Fruit fly (Drosophila melanogaster) whole organism, embryonic: ENCODE results near the gene Tg.

Experiments
- Abd-B ChIP-seq: fragments of 200-800 bp; sonication (Bioruptor generic); optimal IDR thresholded peaks from 2 replicates; lab custom pipeline; 2018; ENCODE audit warnings: missing biosample characterization, mild to moderate bottlenecking, missing genetic modification characterization, moderate library complexity
- CG10431 ChIP-seq: fragments of 200-800 bp; sonication (Bioruptor generic); optimal IDR thresholded peaks from 3 replicates; lab custom pipeline; 2018; ENCODE audit warnings: missing biosample characterization, mild to moderate bottlenecking, missing genetic modification characterization
- CG11696 ChIP-seq: fragments of 200-800 bp; sonication (Bioruptor generic); IDR thresholded peaks from 2 replicates; pipeline ENCODE4 v1.3.6; 2022; ENCODE audit warnings: missing biosample characterization, missing genetic modification characterization
- CG12236 ChIP-seq: fragments of 200-800 bp; sonication (Bioruptor generic); optimal IDR thresholded peaks from 2 replicates; lab custom pipeline; 2016; ENCODE audit warnings: missing biosample characterization, missing genetic modification characterization
- CG12299 ChIP-seq: fragments of 200-800 bp; sonication (Bioruptor generic); optimal IDR thresholded peaks from 2 replicates; lab custom pipeline; 2018; ENCODE audit warnings: missing biosample characterization, mild to moderate bottlenecking, missing genetic modification characterization
- CG13287 ChIP-seq: fragments of 200-800 bp; sonication (Bioruptor generic); IDR thresholded peaks from 2 replicates; pipeline ENCODE4 v1.3.6; 2022; ENCODE audit warnings: missing biosample characterization, missing genetic modification characterization; ENCODE audit not compliant: partially characterized antibody
- CG13894 ChIP-seq: fragments of 200-800 bp; sonication (Bioruptor generic); optimal IDR thresholded peaks from 3 replicates; lab custom pipeline; 2018; ENCODE audit warnings: missing biosample characterization, mild to moderate bottlenecking, missing genetic modification characterization, moderate library complexity
- CG1603 ChIP-seq: fragments of 200-800 bp; sonication (Bioruptor generic); optimal IDR thresholded peaks from 2 replicates; lab custom pipeline; 2019; ENCODE audit warnings: missing biosample characterization, mild to moderate bottlenecking, missing genetic modification characterization, moderate library complexity
- CG16863 ChIP-seq: fragments of 200-800 bp; sonication (Bioruptor generic); optimal IDR thresholded peaks from 3 replicates; lab custom pipeline; 2016; ENCODE audit warnings: missing biosample characterization, missing genetic modification characterization
- CG2116 ChIP-seq: fragments of 200-800 bp; sonication (Bioruptor generic); optimal IDR thresholded peaks from 3 replicates; lab custom pipeline; 2018; ENCODE audit warnings: missing biosample characterization, mild to moderate bottlenecking, missing genetic modification characterization
- CG30020 ChIP-seq: fragments of 200-800 bp; optimal IDR thresholded peaks from 2 replicates; lab custom pipeline; 2019; ENCODE audit warnings: missing biosample characterization, mild to moderate bottlenecking, missing genetic modification characterization, moderate library complexity
- CG30403 ChIP-seq: fragments of 200-800 bp; sonication (Bioruptor generic); optimal IDR thresholded peaks from 3 replicates; lab custom pipeline; 2016; ENCODE audit warnings: missing biosample characterization, missing genetic modification characterization
- CG30431 ChIP-seq: fragments of 200-800 bp; sonication (Bioruptor generic); optimal IDR thresholded peaks from 2 replicates; lab custom pipeline; 2017; ENCODE audit warnings: missing biosample characterization, missing genetic modification characterization
- CG31365 ChIP-seq: fragments of 200-800 bp; sonication (Bioruptor generic); optimal IDR thresholded peaks from 2 replicates; lab custom pipeline; 2018; ENCODE audit warnings: missing biosample characterization, mild to moderate bottlenecking, missing genetic modification characterization
- CG32532 ChIP-seq: fragments of 200-800 bp; sonication (Bioruptor generic); IDR thresholded peaks from 2 replicates; pipeline ENCODE4 v1.3.6; 2022; ENCODE audit warnings: missing biosample characterization, missing genetic modification characterization
- CG42726 ChIP-seq: fragments of 200-800 bp; sonication (Bioruptor generic); IDR thresholded peaks from 2 replicates; pipeline ENCODE4 v1.3.6; 2022; ENCODE audit warnings: missing biosample characterization, missing genetic modification characterization; ENCODE audit not compliant: partially characterized antibody
- CG8290 ChIP-seq, 3 experiments: fragments of 200-800 bp; sonication (Bioruptor generic); optimal IDR thresholded peaks; 2 replicates each; lab custom pipeline; 2016 to 2019; ENCODE audit warnings: missing biosample characterization in 3 of 3, missing genetic modification characterization in 3 of 3, mild to moderate bottlenecking in 2 of 3, moderate library complexity in 1 of 3
- CG8478 ChIP-seq: fragments of >200 bp; optimal IDR thresholded peaks from 2 replicates; lab custom pipeline; 2018
- Chrac-16 ChIP-seq: fragments of 200-800 bp; sonication (Bioruptor generic); optimal IDR thresholded peaks from 3 replicates; lab custom pipeline; 2016; ENCODE audit warnings: missing biosample characterization, missing genetic modification characterization
- D19B ChIP-seq: fragments of 200-800 bp; sonication (Bioruptor generic); optimal IDR thresholded peaks from 2 replicates; lab custom pipeline; 2017; ENCODE audit warnings: missing biosample characterization, mild to moderate bottlenecking, missing genetic modification characterization
- Dbx ChIP-seq: fragments of 200-800 bp; sonication (Bioruptor generic); IDR thresholded peaks from 3 replicates; pipeline ENCODE4 v1.3.6; 2022; ENCODE audit warnings: missing biosample characterization, missing genetic modification characterization
- Dip2 ChIP-seq: fragments of 200-800 bp; sonication (Bioruptor generic); IDR thresholded peaks from 2 replicates; pipeline ENCODE4 v1.3.6; 2022; ENCODE audit warnings: missing biosample characterization, missing genetic modification characterization
- HLHmδ ChIP-seq: fragments of 200-800 bp; sonication (Bioruptor generic); optimal IDR thresholded peaks from 2 replicates; lab custom pipeline; 2018; ENCODE audit warnings: missing biosample characterization, mild to moderate bottlenecking, missing genetic modification characterization, moderate library complexity
- HmgD ChIP-seq: fragments of 200-800 bp; sonication (Bioruptor generic); optimal IDR thresholded peaks from 3 replicates; lab custom pipeline; 2016; ENCODE audit warnings: missing biosample characterization, missing genetic modification characterization
- Nf-YA ChIP-seq: fragments of 200-800 bp; sonication (Bioruptor generic); IDR thresholded peaks from 2 replicates; pipeline ENCODE4 v1.3.6; 2022; ENCODE audit warnings: missing biosample characterization, missing genetic modification characterization
- Nf-YC ChIP-seq: fragments of 200-800 bp; optimal IDR thresholded peaks from 3 replicates; lab custom pipeline; 2019; ENCODE audit warnings: missing biosample characterization, mild to moderate bottlenecking, missing genetic modification characterization, moderate library complexity
- NfI ChIP-seq: fragments of 200-800 bp; sonication (Bioruptor generic); optimal IDR thresholded peaks from 3 replicates; lab custom pipeline; 2018; ENCODE audit warnings: missing biosample characterization, mild to moderate bottlenecking, missing genetic modification characterization, moderate library complexity
- PHDP ChIP-seq: fragments of 200-800 bp; sonication (Bioruptor generic); optimal IDR thresholded peaks from 3 replicates; lab custom pipeline; 2018; ENCODE audit warnings: missing biosample characterization, mild to moderate bottlenecking, missing genetic modification characterization, moderate library complexity
- Poxn ChIP-seq: fragments of 200-800 bp; sonication (Bioruptor generic); IDR thresholded peaks from 2 replicates; pipeline ENCODE4 v1.3.6; 2022; ENCODE audit warnings: missing biosample characterization, missing genetic modification characterization
- Scr ChIP-seq: fragments of 200-800 bp; sonication (Bioruptor generic); IDR thresholded peaks from 2 replicates; pipeline ENCODE4 v1.3.6; 2022; ENCODE audit warnings: missing biosample characterization, missing genetic modification characterization; ENCODE audit not compliant: partially characterized antibody
- Sox100B ChIP-seq: fragments of 200-800 bp; sonication (Bioruptor generic); optimal IDR thresholded peaks from 3 replicates; lab custom pipeline; 2018; ENCODE audit warnings: missing biosample characterization, mild to moderate bottlenecking, missing genetic modification characterization
- Sry-δ ChIP-seq: fragments of 200-800 bp; sonication (Bioruptor generic); optimal IDR thresholded peaks from 2 replicates; lab custom pipeline; 2016; ENCODE audit warnings: missing biosample characterization, missing genetic modification characterization
- ci ChIP-seq: fragments of 200-800 bp; sonication (Bioruptor generic); IDR thresholded peaks from 3 replicates; pipeline ENCODE4 v1.3.6; 2022; ENCODE audit warnings: missing biosample characterization, missing genetic modification characterization
- dmrt99B ChIP-seq: fragments of 200-800 bp; sonication (Bioruptor generic); optimal IDR thresholded peaks from 2 replicates; lab custom pipeline; 2018; ENCODE audit warnings: missing biosample characterization, mild to moderate bottlenecking, missing genetic modification characterization, moderate library complexity
- eve ChIP-seq, 2 experiments: fragments of >200 bp; optimal IDR thresholded peaks; 2 replicates each; lab custom pipeline; 2017; ENCODE audit warnings: missing biosample characterization in 2 of 2, missing genetic modification characterization in 2 of 2
- hkb ChIP-seq, 2 experiments: fragments of 200-800 bp in 1 of 2; fragments of >200 bp in 1 of 2; sonication (Bioruptor generic) in 1 of 2; IDR thresholded peaks in 1 of 2; optimal IDR thresholded peaks in 1 of 2; 2 replicates each; pipeline versions ENCODE4 v1.3.6 to Lab custom; 2017 to 2022; ENCODE audit warnings: missing biosample characterization in 1 of 2, missing genetic modification characterization in 1 of 2
- kah ChIP-seq: fragments of 200-800 bp; sonication (Bioruptor generic); optimal IDR thresholded peaks from 2 replicates; lab custom pipeline; 2018; ENCODE audit warnings: missing biosample characterization, mild to moderate bottlenecking, missing genetic modification characterization
- knrl ChIP-seq: fragments of 200-800 bp; sonication (Bioruptor generic); IDR thresholded peaks from 3 replicates; pipeline ENCODE4 v1.3.6; 2022; ENCODE audit warnings: missing biosample characterization, missing genetic modification characterization; ENCODE audit not compliant: partially characterized antibody
- lola ChIP-seq, 3 experiments: fragments of >200 bp in 2 of 3; fragments of 200-800 bp in 1 of 3; sonication (Bioruptor generic) in 1 of 3; optimal IDR thresholded peaks; 2 replicates each; lab custom pipeline; 2017 to 2019; ENCODE audit warnings: missing biosample characterization in 3 of 3, missing genetic modification characterization in 3 of 3, mild to moderate bottlenecking in 1 of 3, moderate library complexity in 1 of 3
- mirr ChIP-seq: fragments of 200-800 bp; sonication (Bioruptor generic); optimal IDR thresholded peaks from 3 replicates; lab custom pipeline; 2018; ENCODE audit warnings: missing biosample characterization, mild to moderate bottlenecking, missing genetic modification characterization
- nom ChIP-seq: fragments of 200-800 bp; sonication (Bioruptor generic); optimal IDR thresholded peaks from 2 replicates; lab custom pipeline; 2017; ENCODE audit warnings: missing biosample characterization, missing genetic modification characterization, mild to moderate bottlenecking, moderate library complexity, missing genetic modification reagents
- onecut ChIP-seq: fragments of 200-800 bp; sonication (Bioruptor generic); IDR thresholded peaks from 2 replicates; pipeline ENCODE4 v1.3.6; 2022; ENCODE audit warnings: missing biosample characterization, missing genetic modification characterization
- pzg ChIP-seq: fragments of 200-800 bp; sonication (Bioruptor generic); optimal IDR thresholded peaks from 3 replicates; lab custom pipeline; 2018; ENCODE audit warnings: missing biosample characterization, mild to moderate bottlenecking, missing genetic modification characterization, moderate library complexity
- salm ChIP-seq: fragments of 200-800 bp; sonication (Bioruptor generic); optimal IDR thresholded peaks from 2 replicates; lab custom pipeline; 2018; ENCODE audit warnings: missing biosample characterization, mild to moderate bottlenecking, missing genetic modification characterization
- tin ChIP-seq: fragments of 200-800 bp; sonication (Bioruptor generic); optimal IDR thresholded peaks from 3 replicates; lab custom pipeline; 2016; ENCODE audit warnings: missing biosample characterization, missing genetic modification characterization
- tna ChIP-seq: fragments of 200-800 bp; sonication (Bioruptor generic); IDR thresholded peaks from 2 replicates; pipeline ENCODE4 v1.3.6; 2022; ENCODE audit warnings: missing biosample characterization, missing genetic modification characterization; ENCODE audit not compliant: partially characterized antibody
- vvl ChIP-seq: fragments of 200-800 bp; sonication (Bioruptor generic); IDR thresholded peaks from 2 replicates; pipeline ENCODE4 v1.3.6; 2022; ENCODE audit warnings: missing biosample characterization, missing genetic modification characterization

Tg gene

DNA sequence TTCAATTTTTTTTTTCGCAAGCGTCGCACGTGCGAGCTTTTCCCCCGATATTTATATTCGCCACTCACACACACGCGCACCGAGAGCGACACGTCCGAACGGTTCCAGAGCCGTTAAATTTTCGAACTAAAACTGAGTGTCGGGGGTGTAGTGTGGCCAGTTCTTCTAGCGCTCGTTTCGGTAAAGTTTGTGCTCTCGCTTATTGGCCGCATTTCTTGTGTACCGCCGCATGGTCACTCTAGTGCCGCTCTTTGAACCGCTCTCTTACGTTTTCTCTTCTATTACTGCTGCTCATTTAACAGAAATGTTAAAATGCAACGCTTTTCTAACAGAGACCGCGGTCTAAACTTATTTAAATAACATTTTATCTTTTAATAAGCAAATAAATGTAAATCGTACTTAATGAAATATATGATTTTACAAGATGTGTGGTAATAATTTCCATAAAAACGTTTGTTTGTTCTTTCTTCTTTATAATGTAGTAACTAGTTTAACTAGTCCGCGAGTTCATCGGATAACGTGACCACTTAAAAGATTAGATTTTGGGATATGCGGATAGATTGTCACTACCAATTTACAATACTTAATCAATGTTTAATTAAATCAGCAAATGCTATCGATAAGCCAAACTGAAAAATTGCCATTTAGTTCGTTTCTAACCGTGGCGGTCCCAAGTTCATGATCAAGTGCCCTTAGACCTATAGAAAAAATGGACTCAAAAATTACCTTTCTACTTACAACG lies 27.0 kb upstream of the Tg start, which contains the start of gene Snoo (continued):
- TF ChIP-seq D19B (GFP tag; lab: Kevin White, UChicago) (no peak), CG13287 (GFP tag; lab: Robert Waterston, UW) (peak; percentile 64), Abd-B (no peak), nom (GFP tag; lab: Kevin White, UChicago) (peak; percentile 6), CG16863 (GFP tag; lab: Kevin White, UChicago) (no peak), CG8478 (lab: Kevin White, UChicago) (no peak), tna (GFP tag; lab: Robert Waterston, UW) (peak; percentile 12; the same call in 1 of the 2 replicates), hkb (optimal IDR thresholded peaks at IDR 0.05; lab: Kevin White, UChicago) (no peak), hkb (GFP tag; IDR thresholded peaks at IDR 0.05; lab: Robert Waterston, UW) (0 out of 2 replicates have a peak, but pooled peaks have one; percentile 20), Dip2 (GFP tag; lab: Robert Waterston, UW) (no peak), Poxn (GFP tag; lab: Robert Waterston, UW) (no peak), CG12299 (tag; lab: Kevin White, UChicago) (peak; percentile 4), Sox100B (no peak), pzg (GFP tag; lab: Kevin White, UChicago) (peak; percentile 88), CG12236 (no peak), mirr (GFP tag; lab: Kevin White, UChicago) (peak; percentile 45), CG30431 (no peak), tin (no peak), CG31365 (tag; lab: Kevin White, UChicago) (no peak), Nf-YC (tag; lab: Kevin White, UChicago) (peak; percentile 13), vvl (GFP tag; lab: Robert Waterston, UW) (peak; percentile 75; the same call in 1 of the 2 replicates), CG42726 (GFP tag; lab: Robert Waterston, UW) (peak; percentile 30; the same call in 1 of the 2 replicates), HLHmδ (no peak), CG2116 (GFP tag; lab: Kevin White, UChicago) (peak; percentile 35), lola (GFP tag; optimal IDR thresholded peaks at IDR 0.05; lab: Kevin White, UChicago) (no peak), Nf-YA (GFP tag; lab: Robert Waterston, UW) (no peak), CG30020 (tag; lab: Kevin White, UChicago) (no peak), knrl (GFP tag; lab: Robert Waterston, UW) (0 out of 3 replicates have a peak, but pooled peaks have one; percentile 7), Chrac-16 (no peak), CG1603 (tag; lab: Kevin White, UChicago) (peak; percentile 50), Sry-δ (GFP tag; lab: Kevin White, UChicago) (peak; percentile 0), CG13894 (tag; lab: Kevin White, UChicago) (peak; percentile 13), ci (GFP tag; lab: Robert Waterston, UW) (peak; percentile 72; the same call in 2 of the 3 replicates), onecut (GFP tag; lab: Robert Waterston, UW) (peak; percentile 17; the same call in 1 of the 2 replicates), HmgD (no peak), Dbx (GFP tag; lab: Robert Waterston, UW) (peak; percentile 35; the same call in 2 of the 3 replicates), Scr (peak; percentile 16; the same call in 1 of the 2 replicates), PHDP (no peak), CG8290 (GFP tag; optimal IDR thresholded peaks at IDR 0.05; lab: Kevin White, UChicago) (no peak), CG8290 (tag; optimal IDR thresholded peaks at IDR 0.05; lab: Kevin White, UChicago) (peak in 1 of 2 experiments; percentile 76), CG32532 (GFP tag; lab: Robert Waterston, UW) (no peak; the same call in 1 of the 2 replicates), dmrt99B (tag; lab: Kevin White, UChicago) (no peak), NfI (peak; percentile 20), CG11696 (GFP tag; lab: Robert Waterston, UW) (no peak), eve (GFP tag; optimal IDR thresholded peaks at IDR 0.05; lab: Kevin White, UChicago) (peak in 1 of 2 experiments; percentile 43), CG30403 (no peak), salm (tag; lab: Kevin White, UChicago) (peak; percentile 2), CG10431 (no peak), kah (GFP tag; lab: Kevin White, UChicago) (peak; percentile 7)
